Worm (Caenorhabditis elegans) whole organism, L3 larva: ENCODE results near the gene F41H8.1.

Experiments
- R02D3.7 ChIP-seq: fragments of 150-350 bp; optimal IDR thresholded peaks from 2 replicates; lab custom pipeline; 2014; ENCODE audit warnings: missing biosample characterization, missing genetic modification characterization
- ama-1 ChIP-seq: fragments of 150-350 bp; optimal IDR thresholded peaks from 2 replicates; lab custom pipeline; 2018
- ceh-16 ChIP-seq: sonication (generic microtip); optimal IDR thresholded peaks from 2 replicates; lab custom pipeline; 2017; ENCODE audit warnings: missing biosample characterization, missing genetic modification characterization
- ceh-28 ChIP-seq: fragments of 150-350 bp; optimal IDR thresholded peaks from 2 replicates; lab custom pipeline; 2014; ENCODE audit warnings: missing biosample characterization, missing genetic modification reagents, missing genetic modification characterization
- ceh-82 ChIP-seq: fragments of 150-350 bp; optimal IDR thresholded peaks from 2 replicates; lab custom pipeline; 2014; ENCODE audit warnings: missing biosample characterization, missing genetic modification characterization
- egl-5 ChIP-seq: fragments of 150-350 bp; optimal IDR thresholded peaks from 2 replicates; lab custom pipeline; 2017; ENCODE audit warnings: missing biosample characterization, missing genetic modification reagents, missing genetic modification characterization, inconsistent platforms
- elt-1 ChIP-seq: fragments of 150-350 bp; optimal IDR thresholded peaks from 2 replicates; lab custom pipeline; 2014; ENCODE audit warnings: missing biosample characterization, missing genetic modification characterization
- elt-2 ChIP-seq: sonication (generic microtip); optimal IDR thresholded peaks from 2 replicates; lab custom pipeline; 2016; ENCODE audit warnings: missing genetic modification reagents, mild to moderate bottlenecking, missing genetic modification characterization, missing compliant biosample characterization
- elt-3 ChIP-seq, 3 experiments: fragments of 150-350 bp in 1 of 3; sonication (generic microtip) in 2 of 3; optimal IDR thresholded peaks; 2 replicates in 2 of 3; 4 replicates in 1 of 3; lab custom pipeline; 2014 to 2017; ENCODE audit warnings: missing biosample characterization in 3 of 3, missing genetic modification characterization in 3 of 3
- eor-1 ChIP-seq, 2 experiments: fragments of 150-350 bp; optimal IDR thresholded peaks; 2 replicates each; lab custom pipeline; 2014 to 2018; ENCODE audit warnings: missing biosample characterization in 2 of 2, missing genetic modification characterization in 2 of 2
- fkh-10 ChIP-seq: sonication (generic microtip); optimal IDR thresholded peaks from 2 replicates; lab custom pipeline; 2017; ENCODE audit warnings: missing biosample characterization, missing genetic modification reagents, missing genetic modification characterization
- jun-1 ChIP-seq: fragments of 150-350 bp; optimal IDR thresholded peaks from 2 replicates; lab custom pipeline; 2014; ENCODE audit warnings: missing biosample characterization, missing genetic modification reagents, missing genetic modification characterization
- lin-15B ChIP-seq: fragments of 150-350 bp; optimal IDR thresholded peaks from 2 replicates; lab custom pipeline; 2014; ENCODE audit warnings: missing biosample characterization, missing genetic modification characterization
- lin-39 ChIP-seq: fragments of 150-350 bp; optimal IDR thresholded peaks from 2 replicates; lab custom pipeline; 2018; ENCODE audit warnings: missing biosample characterization, missing genetic modification reagents, missing genetic modification characterization
- lsy-12 ChIP-seq: sonication (generic microtip); optimal IDR thresholded peaks from 2 replicates; lab custom pipeline; 2016; ENCODE audit warnings: mild to moderate bottlenecking, missing genetic modification characterization, missing compliant biosample characterization
- mml-1 ChIP-seq: fragments of 150-350 bp; sonication (generic microtip); optimal IDR thresholded peaks from 3 replicates; lab custom pipeline; 2014; ENCODE audit warnings: missing biosample characterization, missing genetic modification characterization
- nhr-12 ChIP-seq: fragments of 150-350 bp; optimal IDR thresholded peaks from 2 replicates; lab custom pipeline; 2014; ENCODE audit warnings: missing biosample characterization, missing genetic modification characterization
- nhr-23 ChIP-seq: fragments of 150-350 bp; optimal IDR thresholded peaks from 2 replicates; lab custom pipeline; 2014; ENCODE audit warnings: missing biosample characterization, missing genetic modification reagents, missing genetic modification characterization
- nhr-25 ChIP-seq: sonication (generic microtip); optimal IDR thresholded peaks from 2 replicates; lab custom pipeline; 2017; ENCODE audit warnings: missing biosample characterization, missing genetic modification characterization
- nhr-28 ChIP-seq: fragments of 150-350 bp; optimal IDR thresholded peaks from 2 replicates; lab custom pipeline; 2014; ENCODE audit warnings: missing biosample characterization, missing genetic modification characterization
- nhr-67 ChIP-seq: fragments of 150-350 bp; optimal IDR thresholded peaks from 2 replicates; lab custom pipeline; 2014; ENCODE audit warnings: missing biosample characterization, missing genetic modification characterization
- nhr-76 ChIP-seq: fragments of 150-350 bp; sonication (generic microtip); optimal IDR thresholded peaks from 5 replicates; lab custom pipeline; 2014; ENCODE audit warnings: missing biosample characterization, missing genetic modification characterization
- nhr-77 ChIP-seq: fragments of 150-350 bp; optimal IDR thresholded peaks from 2 replicates; lab custom pipeline; 2014; ENCODE audit warnings: missing biosample characterization, missing genetic modification characterization
- pha-4 ChIP-seq: fragments of 150-350 bp; optimal IDR thresholded peaks from 2 replicates; lab custom pipeline; 2014; ENCODE audit warnings: missing biosample characterization, missing genetic modification reagents, missing genetic modification characterization
- sea-2 ChIP-seq: fragments of 150-350 bp; sonication (generic microtip); optimal IDR thresholded peaks from 4 replicates; lab custom pipeline; 2014; ENCODE audit warnings: missing biosample characterization, missing genetic modification reagents, missing genetic modification characterization
- skn-1 ChIP-seq: fragments of 150-350 bp; optimal IDR thresholded peaks from 2 replicates; lab custom pipeline; 2014; ENCODE audit warnings: missing biosample characterization, missing genetic modification characterization
- snpc-4 ChIP-seq: fragments of 150-350 bp; optimal IDR thresholded peaks from 2 replicates; lab custom pipeline; 2014; ENCODE audit warnings: missing biosample characterization, missing genetic modification characterization
- unc-62 ChIP-seq: fragments of 150-350 bp; sonication (generic microtip); optimal IDR thresholded peaks from 4 replicates; lab custom pipeline; 2014; ENCODE audit warnings: missing biosample characterization, missing genetic modification reagents, missing genetic modification characterization
- ztf-11 ChIP-seq: fragments of 150-350 bp; optimal IDR thresholded peaks from 2 replicates; lab custom pipeline; 2014; ENCODE audit warnings: missing biosample characterization, missing genetic modification characterization
- ztf-4 ChIP-seq: fragments of 150-350 bp; optimal IDR thresholded peaks from 2 replicates; lab custom pipeline; 2014; ENCODE audit warnings: missing biosample characterization, missing genetic modification characterization

Gene F41H8.1

DNA sequence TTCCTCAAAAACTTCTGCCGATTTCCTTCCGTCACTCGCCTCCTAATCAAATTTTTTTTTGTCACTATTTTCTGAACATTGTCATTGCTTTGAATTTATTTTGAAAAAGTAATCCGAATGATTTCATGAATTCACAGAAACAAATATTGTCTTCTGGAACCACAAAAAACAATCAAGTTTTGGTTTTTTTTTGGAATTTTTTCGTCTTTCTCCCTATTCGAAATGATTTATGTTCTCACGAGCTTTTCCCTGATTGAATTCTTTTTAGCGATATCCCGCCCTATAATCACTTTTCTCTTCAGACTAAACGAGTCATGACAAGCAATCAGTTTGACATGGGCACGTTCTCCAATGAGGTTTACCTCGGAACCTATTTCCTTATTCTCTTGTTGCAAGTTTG is at the start of gene F41H8.1:
Gene F41H8.1, plus strand, starts transcription at position 301 of the 400 bp plus-strand sequence.
- TF ChIP-seq mml-1: no peak
- TF ChIP-seq lin-39 (tag; lab: Kevin White, UChicago): no peak
- no peak for TF ChIP-seq elt-1 (tag; lab: Kevin White, UChicago)
- no peak for TF ChIP-seq ceh-16 (tag; lab: Kevin White, UChicago)
- no peak for TF ChIP-seq ceh-82 (tag; lab: Kevin White, UChicago)
- TF ChIP-seq jun-1: no peak
- no peak for TF ChIP-seq nhr-23 (tag; lab: Kevin White, UChicago)
- no peak for TF ChIP-seq unc-62 (GFP tag; lab: Kevin White, UChicago)

DNA sequence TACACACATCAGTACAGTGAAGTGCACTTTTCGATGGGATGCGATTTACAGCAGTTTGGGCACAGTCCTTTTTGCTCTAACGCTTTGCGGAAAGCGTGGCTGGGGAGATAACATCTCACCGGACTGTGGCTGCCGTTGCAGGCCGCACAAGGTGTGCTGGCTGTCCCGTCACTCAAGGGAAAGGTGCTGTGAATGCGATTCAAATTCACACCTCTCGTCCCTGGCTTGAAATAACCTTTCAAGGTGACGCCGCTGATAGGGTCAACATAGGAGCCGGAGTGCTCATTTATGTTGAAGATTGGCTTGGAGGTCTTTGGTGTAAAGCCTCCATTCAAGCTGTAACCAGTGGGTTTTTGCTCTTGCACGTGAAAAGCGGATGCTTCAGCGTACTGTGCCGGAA is 39.4 kb upstream of the F41H8.1 start:
- TF ChIP-seq sea-2 (GFP tag; lab: Kevin White, UChicago) (no peak), egl-5 (no peak), ceh-28 (tag; lab: Kevin White, UChicago) (no peak), nhr-12 (tag; lab: Kevin White, UChicago) (no peak), nhr-77 (tag; lab: Kevin White, UChicago) (no peak), lsy-12 (no peak), unc-62 (GFP tag; lab: Kevin White, UChicago) (no peak), ztf-4 (tag; lab: Kevin White, UChicago) (no peak), elt-3 (tag; optimal IDR thresholded peaks at IDR 0.05; lab: Kevin White, UChicago) (no peak), elt-1 (tag; lab: Kevin White, UChicago) (no peak), snpc-4 (tag; lab: Kevin White, UChicago) (no peak), nhr-28 (tag; lab: Kevin White, UChicago) (no peak), nhr-67 (tag; lab: Kevin White, UChicago) (no peak), skn-1 (tag; lab: Kevin White, UChicago) (no peak), ama-1 (lab: Kevin White, UChicago) (no peak), fkh-10 (GFP tag; lab: Kevin White, UChicago) (no peak), R02D3.7 (no peak)
- TF ChIP-seq, all 47 proteins: peak for 0

DNA sequence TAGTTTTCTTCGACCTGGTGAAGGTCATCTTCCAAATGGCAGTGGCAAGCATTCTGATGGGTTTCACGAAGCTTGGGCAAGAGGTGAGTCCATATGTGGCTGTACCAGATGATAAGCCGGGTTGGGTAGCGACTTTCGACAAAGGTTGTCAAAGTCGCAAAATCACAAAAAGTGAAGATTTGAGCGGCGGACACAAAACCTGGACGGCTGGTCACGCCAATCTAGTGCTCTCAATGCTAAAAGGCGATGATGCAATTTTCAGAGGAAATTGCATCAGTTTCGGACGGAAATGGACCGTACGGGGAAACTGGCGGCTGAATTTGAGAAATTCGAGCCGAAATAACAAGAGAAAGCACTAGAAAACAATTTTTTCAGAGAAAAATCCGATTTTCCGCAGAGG is 36.2 kb upstream of the F41H8.1 start:
- TF ChIP-seq ztf-11 (tag; lab: Kevin White, UChicago) (no peak), jun-1 (no peak), lin-15B (tag; lab: Kevin White, UChicago) (no peak), elt-2 (no peak), nhr-67 (tag; lab: Kevin White, UChicago) (no peak), unc-62 (GFP tag; lab: Kevin White, UChicago) (no peak), pha-4 (no peak)

DNA sequence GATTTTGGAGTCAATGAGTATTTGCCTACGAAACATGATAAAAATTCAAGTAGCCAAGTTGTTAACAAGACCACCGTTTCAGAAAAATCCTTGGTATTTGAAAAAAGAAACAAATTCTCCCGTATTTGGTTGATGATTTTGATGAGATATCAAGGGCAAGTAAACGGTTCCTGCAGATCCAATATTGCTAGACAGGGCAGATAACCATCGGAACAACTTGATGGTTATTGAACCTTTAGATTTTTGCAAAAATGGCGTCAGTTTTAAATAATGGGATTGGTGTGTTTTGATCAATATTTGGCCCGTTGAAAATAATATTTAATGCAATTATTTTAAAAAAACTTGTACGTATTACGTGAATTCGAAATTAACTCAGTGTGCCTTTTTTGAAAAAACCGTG is 33.2 kb upstream of the F41H8.1 start:
- TF ChIP-seq elt-1 (tag; lab: Kevin White, UChicago) (peak; percentile 52), nhr-77 (tag; lab: Kevin White, UChicago) (no peak)
- TF ChIP-seq, all 47 proteins: peak for 1

DNA sequence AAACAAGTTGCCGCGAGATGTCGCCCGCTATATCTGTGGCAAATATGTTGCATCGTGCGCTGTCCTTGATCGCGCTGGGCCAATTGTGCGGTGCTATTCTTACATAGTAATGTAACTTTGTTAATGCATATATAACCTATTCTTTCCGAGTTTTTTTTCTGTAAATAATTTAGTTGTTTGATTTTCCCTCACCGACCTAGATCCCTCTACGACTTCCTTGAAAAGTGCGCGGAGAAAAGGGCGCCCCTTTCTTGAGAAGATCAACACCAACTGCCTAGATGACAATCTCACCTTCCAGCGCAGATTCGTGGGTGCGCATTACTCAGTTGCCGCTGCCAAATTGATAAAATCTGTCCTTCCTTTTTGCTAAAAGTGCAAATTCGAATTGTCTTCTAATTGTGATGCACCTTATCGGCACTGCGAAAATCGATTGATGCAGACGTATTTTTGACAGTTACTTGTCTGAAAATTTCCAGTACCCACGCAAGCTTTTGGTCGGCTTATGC is 31.9 kb upstream of the F41H8.1 start:
- TF ChIP-seq elt-1 (tag; lab: Kevin White, UChicago) (peak; percentile 84), nhr-23 (tag; lab: Kevin White, UChicago) (peak; percentile 21), nhr-25 (tag; lab: Kevin White, UChicago) (peak; percentile 39), eor-1 (tag; optimal IDR thresholded peaks at IDR 0.05; lab: Kevin White, UChicago) (no peak)

DNA sequence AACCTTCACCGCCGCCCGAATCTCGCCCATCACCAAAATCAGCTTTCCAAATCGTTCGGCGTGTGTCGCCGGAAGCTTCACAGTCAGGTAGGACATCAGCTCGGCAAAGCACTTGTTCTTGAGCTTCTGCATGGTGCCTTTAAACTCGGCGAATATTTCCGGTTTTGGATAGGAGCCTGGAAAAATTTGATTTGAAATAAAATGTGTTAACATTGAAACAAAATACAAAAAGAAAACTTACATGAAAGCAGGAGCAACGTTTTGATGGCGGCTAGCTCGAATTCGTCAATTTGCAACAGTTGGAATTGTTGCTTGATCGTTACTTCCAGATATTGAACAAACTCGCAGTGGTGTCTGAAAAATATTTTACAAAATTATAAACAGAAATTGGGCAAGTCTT is 30.7 kb upstream of the F41H8.1 start:
- no peak for TF ChIP-seq snpc-4 (tag; lab: Kevin White, UChicago)
- no peak for TF ChIP-seq mml-1
- no peak for TF ChIP-seq nhr-76 (tag; lab: Kevin White, UChicago)
- TF ChIP-seq nhr-67 (tag; lab: Kevin White, UChicago): no peak
- no peak for TF ChIP-seq lin-15B (tag; lab: Kevin White, UChicago)
- TF ChIP-seq jun-1: no peak
- TF ChIP-seq nhr-12 (tag; lab: Kevin White, UChicago): no peak
- TF ChIP-seq ama-1 (lab: Kevin White, UChicago): no peak
- no peak for TF ChIP-seq ztf-11 (tag; lab: Kevin White, UChicago)
- TF ChIP-seq lsy-12: no peak
